Worm (Caenorhabditis elegans) whole organism, L2 larva: Measurements from ENCODE around the gene rab-6.1.

Experiments
- F13H6.1 ChIP-seq: sonication (generic microtip); optimal IDR thresholded peaks from 2 replicates; lab custom pipeline; 2016; ENCODE audit warnings: missing genetic modification characterization, missing compliant biosample characterization
- R02D3.7 ChIP-seq: fragments of 150-350 bp; optimal IDR thresholded peaks from 2 replicates; lab custom pipeline; 2014; ENCODE audit warnings: missing biosample characterization, missing genetic modification characterization
- Y55F3AM.14 ChIP-seq: fragments of 200-800 bp; sonication (Bioruptor generic); optimal IDR thresholded peaks from 2 replicates; lab custom pipeline; 2018; ENCODE audit warnings: mild to moderate bottlenecking, missing genetic modification characterization, missing compliant biosample characterization
- alr-1 ChIP-seq: fragments of 150-350 bp; optimal IDR thresholded peaks from 2 replicates; lab custom pipeline; 2014; ENCODE audit warnings: missing biosample characterization, missing genetic modification characterization
- aly-2 ChIP-seq: fragments of 150-350 bp; optimal IDR thresholded peaks from 2 replicates; lab custom pipeline; 2014; ENCODE audit warnings: missing biosample characterization, missing genetic modification characterization
- ama-1 ChIP-seq: fragments of 150-350 bp; optimal IDR thresholded peaks from 2 replicates; lab custom pipeline; 2018; ENCODE audit warnings: inconsistent platforms
- ceh-16 ChIP-seq: fragments of 150-350 bp; optimal IDR thresholded peaks from 2 replicates; lab custom pipeline; 2014; ENCODE audit warnings: missing biosample characterization, missing genetic modification characterization
- ceh-82 ChIP-seq: fragments of 150-350 bp; optimal IDR thresholded peaks from 2 replicates; lab custom pipeline; 2014; ENCODE audit warnings: missing biosample characterization, missing genetic modification characterization
- dmd-4 ChIP-seq: sonication (generic microtip); optimal IDR thresholded peaks from 2 replicates; lab custom pipeline; 2017; ENCODE audit warnings: missing biosample characterization, missing genetic modification characterization
- egl-27 ChIP-seq: sonication (generic microtip); optimal IDR thresholded peaks from 3 replicates; lab custom pipeline; 2017; ENCODE audit warnings: missing biosample characterization, missing genetic modification reagents, missing genetic modification characterization
- elt-3 ChIP-seq: sonication (generic microtip); optimal IDR thresholded peaks from 2 replicates; lab custom pipeline; 2017; ENCODE audit warnings: missing biosample characterization, missing genetic modification characterization
- fos-1 ChIP-seq: fragments of 150-350 bp; optimal IDR thresholded peaks from 2 replicates; lab custom pipeline; 2014; ENCODE audit warnings: missing biosample characterization, missing genetic modification characterization
- gmeb-1 ChIP-seq: fragments of 150-350 bp; optimal IDR thresholded peaks from 2 replicates; lab custom pipeline; 2014; ENCODE audit warnings: missing biosample characterization, missing genetic modification characterization
- lin-11 ChIP-seq: fragments of 150-350 bp; sonication (generic microtip); optimal IDR thresholded peaks from 2 replicates; lab custom pipeline; 2014; ENCODE audit warnings: missing biosample characterization, missing genetic modification characterization, inconsistent platforms, mixed read lengths
- lin-13 ChIP-seq: fragments of 150-350 bp; optimal IDR thresholded peaks from 2 replicates; lab custom pipeline; 2014; ENCODE audit warnings: missing biosample characterization, missing genetic modification reagents, missing genetic modification characterization
- nhr-11 ChIP-seq: fragments of 150-350 bp; optimal IDR thresholded peaks from 2 replicates; lab custom pipeline; 2014; ENCODE audit warnings: missing biosample characterization, missing genetic modification characterization
- nhr-129 ChIP-seq: fragments of 150-350 bp; optimal IDR thresholded peaks from 2 replicates; lab custom pipeline; 2014; ENCODE audit warnings: missing biosample characterization, missing genetic modification characterization
- nhr-21 ChIP-seq: fragments of 150-350 bp; optimal IDR thresholded peaks from 2 replicates; lab custom pipeline; 2014; ENCODE audit warnings: missing biosample characterization, missing genetic modification characterization
- nhr-23 ChIP-seq: fragments of 150-350 bp; optimal IDR thresholded peaks from 2 replicates; lab custom pipeline; 2014; ENCODE audit warnings: missing biosample characterization, missing genetic modification reagents, missing genetic modification characterization
- nhr-237 ChIP-seq: fragments of 150-350 bp; optimal IDR thresholded peaks from 2 replicates; lab custom pipeline; 2014; ENCODE audit warnings: missing biosample characterization, missing genetic modification characterization
- nhr-25 ChIP-seq: fragments of 150-350 bp; sonication (generic microtip); optimal IDR thresholded peaks from 3 replicates; lab custom pipeline; 2014; ENCODE audit warnings: missing biosample characterization, missing genetic modification characterization
- nhr-6 ChIP-seq: fragments of 150-350 bp; optimal IDR thresholded peaks from 2 replicates; lab custom pipeline; 2014; ENCODE audit warnings: missing biosample characterization, missing genetic modification characterization
- nhr-77 ChIP-seq: fragments of 150-350 bp; optimal IDR thresholded peaks from 2 replicates; lab custom pipeline; 2014; ENCODE audit warnings: missing biosample characterization, missing genetic modification characterization
- peb-1 ChIP-seq: fragments of 150-350 bp; optimal IDR thresholded peaks from 2 replicates; lab custom pipeline; 2014; ENCODE audit warnings: missing biosample characterization, missing genetic modification characterization
- sem-4 ChIP-seq: fragments of 150-350 bp; optimal IDR thresholded peaks from 2 replicates; lab custom pipeline; 2014; ENCODE audit warnings: missing biosample characterization, missing genetic modification reagents, missing genetic modification characterization
- skn-1 ChIP-seq: sonication (generic microtip); optimal IDR thresholded peaks from 2 replicates; lab custom pipeline; 2017; ENCODE audit warnings: missing biosample characterization, missing genetic modification characterization
- sma-3 ChIP-seq: sonication (generic microtip); optimal IDR thresholded peaks from 2 replicates; lab custom pipeline; 2016; ENCODE audit warnings: missing genetic modification reagents, missing genetic modification characterization, missing compliant biosample characterization
- unc-55 ChIP-seq: fragments of 150-350 bp; sonication (generic microtip); optimal IDR thresholded peaks from 3 replicates; lab custom pipeline; 2014; ENCODE audit warnings: missing biosample characterization, missing genetic modification reagents, missing genetic modification characterization
- unc-62 ChIP-seq: fragments of 150-350 bp; optimal IDR thresholded peaks from 2 replicates; lab custom pipeline; 2014; ENCODE audit warnings: missing biosample characterization, missing genetic modification reagents, missing genetic modification characterization
- zag-1 ChIP-seq: fragments of 150-350 bp; optimal IDR thresholded peaks from 2 replicates; lab custom pipeline; 2014; ENCODE audit warnings: missing biosample characterization, missing genetic modification characterization
- ztf-1 ChIP-seq: fragments of 200-800 bp; sonication (Bioruptor generic); conservative IDR thresholded peaks from 2 replicates; pipeline ENCODE4 v1.3.6; 2022; ENCODE audit warnings: missing genetic modification characterization, missing compliant biosample characterization
- ztf-11 ChIP-seq: sonication (generic microtip); optimal IDR thresholded peaks from 2 replicates; lab custom pipeline; 2017; ENCODE audit warnings: missing biosample characterization, missing genetic modification characterization
- ztf-4 ChIP-seq: fragments of 150-350 bp; optimal IDR thresholded peaks from 2 replicates; lab custom pipeline; 2014; ENCODE audit warnings: missing biosample characterization, missing genetic modification characterization

Gene rab-6.1

ce11 chrIII:9051119-9051597 lies 45.4 kb upstream of the rab-6.1 start (continued):
- TF ChIP-seq dmd-4 (no peak), F13H6.1 (tag; lab: Kevin White, UChicago) (peak; percentile 50), nhr-6 (tag; lab: Kevin White, UChicago) (peak; percentile 68), ceh-16 (no peak), gmeb-1 (tag; lab: Kevin White, UChicago) (peak; percentile 71), peb-1 (tag; lab: Kevin White, UChicago) (no peak), nhr-129 (tag; lab: Kevin White, UChicago) (peak; percentile 96), ceh-82 (tag; lab: Kevin White, UChicago) (no peak), unc-62 (GFP tag; lab: Kevin White, UChicago) (peak; percentile 0), sem-4 (peak; percentile 80), Y55F3AM.14 (GFP tag; lab: Kevin White, UChicago) (peak; percentile 59), nhr-21 (tag; lab: Kevin White, UChicago) (peak; percentile 57), ama-1 (lab: Kevin White, UChicago) (peak; percentile 99), zag-1 (peak; percentile 31), lin-13 (GFP tag; lab: Kevin White, UChicago) (peak; percentile 85), nhr-77 (tag; lab: Kevin White, UChicago) (no peak), nhr-25 (tag; lab: Kevin White, UChicago) (peak; percentile 53), sma-3 (GFP tag; lab: Kevin White, UChicago) (peak; percentile 73), elt-3 (tag; lab: Kevin White, UChicago) (no peak), fos-1 (tag; lab: Kevin White, UChicago) (peak; percentile 51), skn-1 (tag; lab: Kevin White, UChicago) (peak; percentile 74), lin-11 (no peak), ztf-11 (tag; lab: Kevin White, UChicago) (no peak), alr-1 (tag; lab: Kevin White, UChicago) (no peak)

ce11 chrIII:9050600-9050999 lies 44.8 kb upstream of the rab-6.1 start, which contains the start of gene ikke-1:
Gene ikke-1 (minus strand): TSS chrIII:9050700.
- no peak for TF ChIP-seq peb-1 (tag; lab: Kevin White, UChicago)
- no peak for TF ChIP-seq nhr-129 (tag; lab: Kevin White, UChicago)
- no peak for TF ChIP-seq ceh-82 (tag; lab: Kevin White, UChicago)
- no peak for TF ChIP-seq ztf-1
- no peak for TF ChIP-seq sem-4
- TF ChIP-seq ztf-4: no peak
- no peak for TF ChIP-seq egl-27 (tag; lab: Kevin White, UChicago)
- TF ChIP-seq R02D3.7: no peak

ce11 chrIII:9047260-9047659 lies 41.5 kb upstream of the rab-6.1 start:
- TF ChIP-seq nhr-23 (tag; lab: Kevin White, UChicago) (no peak), aly-2 (no peak), peb-1 (tag; lab: Kevin White, UChicago) (no peak)

ce11 chrIII:9045838-9046237 lies 40.1 kb upstream of the rab-6.1 start, which contains the start of gene R107.2:
Gene R107.2 (minus strand): TSS chrIII:9045938.
- no peak for TF ChIP-seq R02D3.7
- TF ChIP-seq sem-4: no peak
- TF ChIP-seq nhr-23 (tag; lab: Kevin White, UChicago): no peak
- TF ChIP-seq F13H6.1 (tag; lab: Kevin White, UChicago): no peak
- no peak for TF ChIP-seq nhr-237 (tag; lab: Kevin White, UChicago)
- TF ChIP-seq sma-3 (GFP tag; lab: Kevin White, UChicago): no peak
- no peak for TF ChIP-seq alr-1 (tag; lab: Kevin White, UChicago)
- peak; percentile 2 for TF ChIP-seq ama-1 (lab: Kevin White, UChicago)
- TF ChIP-seq nhr-11 (tag; lab: Kevin White, UChicago): no peak
- no peak for TF ChIP-seq fos-1 (tag; lab: Kevin White, UChicago)
- TF ChIP-seq nhr-21 (tag; lab: Kevin White, UChicago): no peak
- TF ChIP-seq lin-13 (GFP tag; lab: Kevin White, UChicago): no peak
- TF ChIP-seq unc-55 (GFP tag; lab: Kevin White, UChicago): peak; percentile 61

ce11 chrIII:9043200-9043599 lies 37.4 kb upstream of the rab-6.1 start, which contains the start of gene nac-2:
Gene nac-2 (minus strand): TSS chrIII:9043300.
- TF ChIP-seq alr-1 (tag; lab: Kevin White, UChicago) (no peak), nhr-25 (tag; lab: Kevin White, UChicago) (peak; percentile 20)
